Fruit fly (Drosophila melanogaster) whole organism, pupa: ENCODE measurements around the gene Mics1.

ENCODE experiments used
- CG10348 ChIP-seq: fragments of 200-800 bp; sonication (Bioruptor generic); IDR thresholded peaks from 2 replicates; pipeline ENCODE4 v1.3.6; 2022; ENCODE audit warnings: missing biosample characterization, missing genetic modification characterization
- CG32121 ChIP-seq: fragments of 200-800 bp; sonication (Bioruptor generic); IDR thresholded peaks from 2 replicates; pipeline ENCODE4 v1.3.6; 2022; ENCODE audit warnings: missing biosample characterization, missing genetic modification characterization
- CG4496 ChIP-seq: fragments of 200-800 bp; sonication (Bioruptor generic); IDR thresholded peaks from 3 replicates; pipeline ENCODE4 v1.3.6; 2022; ENCODE audit warnings: missing biosample characterization, missing genetic modification characterization
- CG9948 ChIP-seq: fragments of 200-800 bp; sonication (Bioruptor generic); optimal IDR thresholded peaks from 2 replicates; lab custom pipeline; 2018; ENCODE audit warnings: missing biosample characterization, mild to moderate bottlenecking, missing genetic modification characterization, moderate library complexity

DNA sequence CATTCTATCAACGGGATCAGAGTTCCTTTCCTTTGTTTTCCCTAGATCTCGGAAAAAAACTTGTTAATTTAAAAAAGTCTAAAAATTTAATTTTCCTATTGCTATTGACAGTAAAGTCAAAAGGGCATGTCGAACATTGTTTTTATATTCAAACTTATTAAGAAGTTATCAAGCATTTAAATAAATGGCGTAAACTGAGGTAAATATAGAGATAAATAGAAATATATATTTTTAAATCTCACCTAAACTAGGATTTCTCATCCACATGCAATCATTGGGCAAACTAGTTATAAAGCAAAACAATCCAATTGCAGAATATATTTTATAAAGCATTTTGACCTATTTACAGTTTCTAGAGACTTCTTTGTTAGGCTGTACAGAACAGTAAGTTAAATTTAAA lies 17.2 kb upstream of the Mics1 start, which contains the start of gene Ubc84D:
- TF ChIP-seq CG9948 (tag; lab: Kevin White, UChicago) (no peak), CG10348 (GFP tag; lab: Robert Waterston, UW) (no peak), CG32121 (GFP tag; lab: Robert Waterston, UW) (no peak), CG4496 (GFP tag; lab: Robert Waterston, UW) (no peak)
